In genomic region chrIV:796521-797073, ce11 we compare ENCODE assay signal across 3 worm cellular contexts.
TF ChIP-seq lines count a peak whose summit lies in the region.

TSS of gene F56B3.11 (minus strand) at chrIV:796571.
TSS of gene ech-5 (plus strand) at chrIV:797023.

TF ChIP-seq in whole organism, L1 larva, 84 proteins besides CTCF, POLR2A, EP300 and RAD21 (continued from another document and continues in another):
- TF ChIP-seq fkh-10 (GFP tag; optimal IDR thresholded peaks at IDR 0.05; lab: Kevin White, UChicago) (no peak), elt-3 (tag; optimal IDR thresholded peaks at IDR 0.05; lab: Kevin White, UChicago) (peak in 1 of 6 experiments; percentile 34), C04F5.9 (tag; optimal IDR thresholded peaks at IDR 0.05; lab: Kevin White, UChicago) (peak; percentile 87), swsn-7 (tag; optimal IDR thresholded peaks at IDR 0.05; lab: Kevin White, UChicago) (peak; percentile 85), blmp-1 (tag; optimal IDR thresholded peaks at IDR 0.05; lab: Kevin White, UChicago) (no peak), ama-1 (optimal IDR thresholded peaks at IDR 0.05; lab: Kevin White, UChicago) (no peak), nhr-11 (tag; optimal IDR thresholded peaks at IDR 0.05; lab: Kevin White, UChicago) (no peak), irx-1 (tag; optimal IDR thresholded peaks at IDR 0.05; lab: Kevin White, UChicago) (peak; percentile 84), jun-1 (tag; optimal IDR thresholded peaks at IDR 0.05; lab: Kevin White, UChicago) (no peak), ztf-4 (tag; optimal IDR thresholded peaks at IDR 0.05; lab: Kevin White, UChicago) (no peak), lsy-2 (tag; optimal IDR thresholded peaks at IDR 0.05; lab: Kevin White, UChicago) (peak; percentile 82 to 84), ces-1 (GFP tag; optimal IDR thresholded peaks at IDR 0.05; lab: Kevin White, UChicago) (no peak), pax-3 (tag; optimal IDR thresholded peaks at IDR 0.05; lab: Kevin White, UChicago) (peak; percentile 96), dsc-1 (tag; optimal IDR thresholded peaks at IDR 0.05; lab: Kevin White, UChicago) (peak; percentile 88), mab-9 (GFP tag; IDR thresholded peaks at IDR 0.05; lab: Robert Waterston, UW) (peak; percentile 71), elt-2 (tag; optimal IDR thresholded peaks at IDR 0.05; lab: Kevin White, UChicago) (peak; percentile 68), nhr-76 (tag; optimal IDR thresholded peaks at IDR 0.05; lab: Kevin White, UChicago) (no peak), grh-1 (GFP tag; IDR thresholded peaks at IDR 0.05; lab: Robert Waterston, UW) (peak; percentile 42; the same call in 1 of the 2 replicates), fos-1 (tag; optimal IDR thresholded peaks at IDR 0.05; lab: Kevin White, UChicago) (peak; percentile 32), unc-62 (GFP tag; optimal IDR thresholded peaks at IDR 0.05; lab: Kevin White, UChicago) (no peak), nhr-71 (tag; optimal IDR thresholded peaks at IDR 0.05; lab: Kevin White, UChicago) (peak; percentile 95), lin-39 (tag; optimal IDR thresholded peaks at IDR 0.05; lab: Kevin White, UChicago) (peak; percentile 41), hlh-4 (tag; optimal IDR thresholded peaks at IDR 0.05; lab: Kevin White, UChicago) (peak; percentile 73), nhr-12 (tag; optimal IDR thresholded peaks at IDR 0.05; lab: Kevin White, UChicago) (no peak), hpl-2 (GFP tag; optimal IDR thresholded peaks at IDR 0.05; lab: Kevin White, UChicago) (no peak), hlh-17 (GFP tag; optimal IDR thresholded peaks at IDR 0.05; lab: Kevin White, UChicago; ENCODE audit: borderline replicate concordance) (no peak), sptf-1 (tag; optimal IDR thresholded peaks at IDR 0.05; lab: Kevin White, UChicago) (no peak), ztf-11 (tag; optimal IDR thresholded peaks at IDR 0.05; lab: Kevin White, UChicago) (peak in 1 of 2 experiments; percentile 84), nhr-90 (tag; optimal IDR thresholded peaks at IDR 0.05; lab: Kevin White, UChicago; ENCODE audit: poor library complexity) (peak; percentile 96), fkh-8 (tag; optimal IDR thresholded peaks at IDR 0.05; lab: Kevin White, UChicago) (peak; percentile 95), sox-4 (tag; optimal IDR thresholded peaks at IDR 0.05; lab: Kevin White, UChicago) (peak; percentile 82), tbx-2 (tag; optimal IDR thresholded peaks at IDR 0.05; lab: Kevin White, UChicago) (peak; percentile 91), sup-37 (GFP tag; optimal IDR thresholded peaks at IDR 0.05; lab: Kevin White, UChicago) (no peak), aha-1 (tag; optimal IDR thresholded peaks at IDR 0.05; lab: Kevin White, UChicago) (no peak), efl-3 (GFP tag; optimal IDR thresholded peaks at IDR 0.05; lab: Kevin White, UChicago) (peak; percentile 72), ceh-63 (GFP tag; optimal IDR thresholded peaks at IDR 0.05; lab: Kevin White, UChicago) (no peak), F16B12.6 (tag; optimal IDR thresholded peaks at IDR 0.05; lab: Kevin White, UChicago) (peak; percentile 19), ceh-90 (tag; optimal IDR thresholded peaks at IDR 0.05; lab: Kevin White, UChicago) (peak; percentile 80), nhr-237 (tag; optimal IDR thresholded peaks at IDR 0.05; lab: Kevin White, UChicago) (peak; percentile 50), C16A3.4 (tag; optimal IDR thresholded peaks at IDR 0.05; lab: Kevin White, UChicago) (peak; percentile 77), zag-1 (tag; optimal IDR thresholded peaks at IDR 0.05; lab: Kevin White, UChicago) (peak; percentile 52), unc-98 (GFP tag; IDR thresholded peaks at IDR 0.05; lab: Robert Waterston, UW) (peak; percentile 93), efl-1 (optimal IDR thresholded peaks at IDR 0.05; lab: Kevin White, UChicago) (peak; percentile 65 to 78), efl-1 (GFP tag; optimal IDR thresholded peaks at IDR 0.05 in 1 of 2; lab: Kevin White, UChicago) (peak; percentile 74 to 93)

TF ChIP-seq in whole organism, L3 larva, 47 proteins besides CTCF, POLR2A, EP300 and RAD21 (continued from another document):
- peak; percentile 74 for TF ChIP-seq pha-4 (tag; optimal IDR thresholded peaks at IDR 0.05; lab: Kevin White, UChicago)
- peak; percentile 41 for TF ChIP-seq elt-2 (tag; optimal IDR thresholded peaks at IDR 0.05; lab: Kevin White, UChicago)
- peak; percentile 2 for TF ChIP-seq snpc-4 (tag; optimal IDR thresholded peaks at IDR 0.05; lab: Kevin White, UChicago)
- TF ChIP-seq nhr-43 (tag; optimal IDR thresholded peaks at IDR 0.05; lab: Kevin White, UChicago; ENCODE audit: poor library complexity, severe bottlenecking): no peak

TF ChIP-seq in whole organism, young adult, 124 proteins besides CTCF, POLR2A, EP300 and RAD21 (continued from another document):
- no peak for TF ChIP-seq F55B11.4 (tag; optimal IDR thresholded peaks at IDR 0.05; lab: Kevin White, UChicago; ENCODE audit: borderline replicate concordance, insufficient read depth)
- no peak for TF ChIP-seq rcor-1 (GFP tag; IDR thresholded peaks at IDR 0.05; lab: Robert Waterston, UW)
- no peak for TF ChIP-seq B0336.3 (GFP tag; IDR thresholded peaks at IDR 0.05; lab: Robert Waterston, UW)
- no peak for TF ChIP-seq egl-44 (GFP tag; IDR thresholded peaks at IDR 0.05; lab: Robert Waterston, UW)
- no peak for TF ChIP-seq bed-1 (GFP tag; IDR thresholded peaks at IDR 0.05; lab: Robert Waterston, UW)
- TF ChIP-seq ama-1 (optimal IDR thresholded peaks at IDR 0.05; lab: Kevin White, UChicago): no peak
- TF ChIP-seq ama-1 (GFP tag; optimal IDR thresholded peaks at IDR 0.05; lab: Kevin White, UChicago): no peak
- TF ChIP-seq tlf-1 (GFP tag; optimal IDR thresholded peaks at IDR 0.05; lab: Kevin White, UChicago): peak; percentile 9
- no peak for TF ChIP-seq F10E7.11 (tag; optimal IDR thresholded peaks at IDR 0.05; lab: Kevin White, UChicago)
- TF ChIP-seq lin-35 (GFP tag; optimal IDR thresholded peaks at IDR 0.05; lab: Kevin White, UChicago): peak in 1 of 3 experiments; percentile 32
- TF ChIP-seq nhr-80 (tag; optimal IDR thresholded peaks at IDR 0.05; lab: Kevin White, UChicago): peak; percentile 1
- no peak for TF ChIP-seq die-1 (tag; optimal IDR thresholded peaks at IDR 0.05; lab: Kevin White, UChicago)
- TF ChIP-seq lag-1 (GFP tag; IDR thresholded peaks at IDR 0.05; lab: Robert Waterston, UW): no peak
- no peak for TF ChIP-seq ceh-79 (tag; optimal IDR thresholded peaks at IDR 0.05; lab: Kevin White, UChicago)
- TF ChIP-seq hmg-20 (GFP tag; IDR thresholded peaks at IDR 0.05; lab: Robert Waterston, UW): no peak
- TF ChIP-seq nhr-120 (GFP tag; IDR thresholded peaks at IDR 0.05; lab: Robert Waterston, UW): no peak
- no peak for TF ChIP-seq snpc-4 (GFP tag; optimal IDR thresholded peaks at IDR 0.05; lab: Kevin White, UChicago)
- peak in 3 of 4 experiments; percentile 11 to 62 (median 35) for TF ChIP-seq snpc-4 (tag; optimal IDR thresholded peaks at IDR 0.05; lab: Kevin White, UChicago)
- TF ChIP-seq atf-7 (tag; optimal IDR thresholded peaks at IDR 0.05; lab: Kevin White, UChicago): no peak
- no peak for TF ChIP-seq F52B5.7 (tag; optimal IDR thresholded peaks at IDR 0.05; lab: Kevin White, UChicago)
- TF ChIP-seq tbp1 (GFP tag; optimal IDR thresholded peaks at IDR 0.05; lab: Kevin White, UChicago): peak; percentile 40
- no peak for TF ChIP-seq F57C9.4 (tag; optimal IDR thresholded peaks at IDR 0.05; lab: Kevin White, UChicago)
- TF ChIP-seq Y79H2A.3 (GFP tag; conservative IDR thresholded peaks at IDR 0.05; lab: Robert Waterston, UW): no peak
- peak; percentile 47 for TF ChIP-seq hmg-1.2 (GFP tag; IDR thresholded peaks at IDR 0.05; lab: Robert Waterston, UW)
- peak; percentile 28 for TF ChIP-seq him-1 (tag; optimal IDR thresholded peaks at IDR 0.05; lab: Kevin White, UChicago)
- no peak for TF ChIP-seq sea-2 (GFP tag; IDR thresholded peaks at IDR 0.05; lab: Robert Waterston, UW)
- peak in 1 of 2 experiments; percentile 13 for TF ChIP-seq rec-8 (tag; optimal IDR thresholded peaks at IDR 0.05; lab: Kevin White, UChicago)
- TF ChIP-seq C06A6.2 (GFP tag; conservative IDR thresholded peaks at IDR 0.05; lab: Robert Waterston, UW): no peak
- TF ChIP-seq egrh-3 (GFP tag; IDR thresholded peaks at IDR 0.05; lab: Robert Waterston, UW): peak; percentile 25; the same call in 1 of the 2 replicates
- TF ChIP-seq lsl-1 (GFP tag; optimal IDR thresholded peaks at IDR 0.05; lab: Kevin White, UChicago): peak; percentile 54
- TF ChIP-seq ceh-91 (GFP tag; IDR thresholded peaks at IDR 0.05; lab: Robert Waterston, UW): no peak
- TF ChIP-seq F39B2.1 (GFP tag; IDR thresholded peaks at IDR 0.05; lab: Robert Waterston, UW): no peak
- no peak for TF ChIP-seq ztf-3 (GFP tag; optimal IDR thresholded peaks at IDR 0.05; lab: Kevin White, UChicago)
- no peak for TF ChIP-seq madf-8 (GFP tag; conservative IDR thresholded peaks at IDR 0.05; lab: Robert Waterston, UW)
- TF ChIP-seq B0019.2 (GFP tag; conservative IDR thresholded peaks at IDR 0.05; lab: Robert Waterston, UW): no peak
- TF ChIP-seq hlh-26 (GFP tag; conservative IDR thresholded peaks at IDR 0.05; lab: Robert Waterston, UW): no peak
- TF ChIP-seq hrde-1 (tag; optimal IDR thresholded peaks at IDR 0.05; lab: Kevin White, UChicago; ENCODE audit: borderline replicate concordance): no peak
- TF ChIP-seq cebp-2 (GFP tag; IDR thresholded peaks at IDR 0.05; lab: Robert Waterston, UW): no peak
- no peak for TF ChIP-seq F23B12.7 (tag; optimal IDR thresholded peaks at IDR 0.05; lab: Kevin White, UChicago; ENCODE audit: insufficient read depth)
- TF ChIP-seq nfya-1 (tag; optimal IDR thresholded peaks at IDR 0.05; lab: Kevin White, UChicago; ENCODE audit: borderline replicate concordance, insufficient read depth): no peak
- TF ChIP-seq ceh-27 (GFP tag; optimal IDR thresholded peaks at IDR 0.05; lab: Kevin White, UChicago): peak; percentile 22
- TF ChIP-seq ekl-4 (GFP tag; IDR thresholded peaks at IDR 0.05; lab: Robert Waterston, UW): no peak
- no peak for TF ChIP-seq zfh-2 (GFP tag; conservative IDR thresholded peaks at IDR 0.05; lab: Robert Waterston, UW)
- no peak for TF ChIP-seq K11D2.4 (GFP tag; IDR thresholded peaks at IDR 0.05; lab: Robert Waterston, UW)
- peak; percentile 12 for TF ChIP-seq athp-1 (tag; optimal IDR thresholded peaks at IDR 0.05; lab: Kevin White, UChicago)
- TF ChIP-seq Y53F4B.3 (GFP tag; IDR thresholded peaks at IDR 0.05; lab: Robert Waterston, UW): no peak
- no peak for TF ChIP-seq ceh-58 (GFP tag; IDR thresholded peaks at IDR 0.05; lab: Robert Waterston, UW)
- no peak for TF ChIP-seq mel-28 (tag; optimal IDR thresholded peaks at IDR 0.05; lab: Kevin White, UChicago; ENCODE audit: borderline replicate concordance)
- peak; percentile 14 for TF ChIP-seq efl-1 (GFP tag; optimal IDR thresholded peaks at IDR 0.05; lab: Kevin White, UChicago)
- TF ChIP-seq nfyb-1 (GFP tag; IDR thresholded peaks at IDR 0.05; lab: Robert Waterston, UW): no peak
- no peak for TF ChIP-seq hsf-1 (GFP tag; IDR thresholded peaks at IDR 0.05; lab: Robert Waterston, UW)
- no peak for TF ChIP-seq nhr-90 (tag; optimal IDR thresholded peaks at IDR 0.05; lab: Kevin White, UChicago)
- no peak for TF ChIP-seq hlh-12 (tag; optimal IDR thresholded peaks at IDR 0.05; lab: Kevin White, UChicago)
- TF ChIP-seq F33H1.4 (GFP tag; IDR thresholded peaks at IDR 0.05; lab: Robert Waterston, UW): peak; percentile 31; the same call in 1 of the 2 replicates
- peak; percentile 77 for TF ChIP-seq ccch-3 (GFP tag; optimal IDR thresholded peaks at IDR 0.05; lab: Kevin White, UChicago)
- no peak for TF ChIP-seq B0261.1 (tag; optimal IDR thresholded peaks at IDR 0.05; lab: Kevin White, UChicago)
- no peak for TF ChIP-seq egl-18 (GFP tag; IDR thresholded peaks at IDR 0.05; lab: Robert Waterston, UW)
- no peak for TF ChIP-seq ceh-40 (GFP tag; IDR thresholded peaks at IDR 0.05; lab: Robert Waterston, UW)
- TF ChIP-seq repo-1 (tag; optimal IDR thresholded peaks at IDR 0.05; lab: Kevin White, UChicago): no peak
- TF ChIP-seq ZK185.1 (tag; optimal IDR thresholded peaks at IDR 0.05; lab: Kevin White, UChicago; ENCODE audit: poor library complexity, severe bottlenecking): no peak
- TF ChIP-seq attf-5 (GFP tag; optimal IDR thresholded peaks at IDR 0.05; lab: Kevin White, UChicago): peak; percentile 80
- no peak for TF ChIP-seq D2030.7 (GFP tag; IDR thresholded peaks at IDR 0.05; lab: Robert Waterston, UW)
- TF ChIP-seq pbrm-1 (GFP tag; IDR thresholded peaks at IDR 0.05; lab: Robert Waterston, UW): peak; percentile 33; the same call in 1 of the 2 replicates
- 0 out of 2 replicates have a peak, but pooled peaks have one; percentile 20 for TF ChIP-seq Y95B8A.8 (GFP tag; IDR thresholded peaks at IDR 0.05; lab: Robert Waterston, UW)
- TF ChIP-seq snpc-1.3 (tag; optimal IDR thresholded peaks at IDR 0.05; lab: Kevin White, UChicago; ENCODE audit: insufficient read depth): peak; percentile 24
- no peak for TF ChIP-seq ets-4 (GFP tag; optimal IDR thresholded peaks at IDR 0.05; lab: Kevin White, UChicago)
- TF ChIP-seq let-607 (tag; optimal IDR thresholded peaks at IDR 0.05; lab: Kevin White, UChicago): peak in 1 of 2 experiments; percentile 64
- TF ChIP-seq Y53G8AR.9 (GFP tag; conservative IDR thresholded peaks at IDR 0.05; lab: Robert Waterston, UW): no peak
- no peak for TF ChIP-seq F22D6.2 (tag; optimal IDR thresholded peaks at IDR 0.05; lab: Kevin White, UChicago)
- TF ChIP-seq gei-17 (GFP tag; optimal IDR thresholded peaks at IDR 0.05; lab: Kevin White, UChicago): no peak
- peak; percentile 55; the same call in 1 of the 2 replicates for TF ChIP-seq attf-3 (GFP tag; conservative IDR thresholded peaks at IDR 0.05; lab: Robert Waterston, UW)
- TF ChIP-seq unc-130 (GFP tag; optimal IDR thresholded peaks at IDR 0.05; lab: Kevin White, UChicago): peak; percentile 84
- TF ChIP-seq bed-2 (GFP tag; IDR thresholded peaks at IDR 0.05; lab: Robert Waterston, UW): no peak
- no peak for TF ChIP-seq ztf-6 (GFP tag; IDR thresholded peaks at IDR 0.05; lab: Robert Waterston, UW)
- TF ChIP-seq ceh-100 (GFP tag; IDR thresholded peaks at IDR 0.05; lab: Robert Waterston, UW): peak; percentile 95
- peak; percentile 68 for TF ChIP-seq madf-10 (tag; optimal IDR thresholded peaks at IDR 0.05; lab: Kevin White, UChicago)
- no peak for TF ChIP-seq lin-26 (GFP tag; IDR thresholded peaks at IDR 0.05; lab: Robert Waterston, UW)
- no peak for TF ChIP-seq cebp-1 (GFP tag; IDR thresholded peaks at IDR 0.05; lab: Robert Waterston, UW)
- peak; percentile 52 for TF ChIP-seq cebp-1 (tag; optimal IDR thresholded peaks at IDR 0.05; lab: Kevin White, UChicago)
- TF ChIP-seq ztf-25 (GFP tag; IDR thresholded peaks at IDR 0.05; lab: Robert Waterston, UW): no peak
- no peak for TF ChIP-seq madf-6 (GFP tag; IDR thresholded peaks at IDR 0.05; lab: Robert Waterston, UW)
- no peak for TF ChIP-seq F49E8.2 (tag; optimal IDR thresholded peaks at IDR 0.05; lab: Kevin White, UChicago; ENCODE audit: insufficient read depth)
- TF ChIP-seq mes-4 (tag; optimal IDR thresholded peaks at IDR 0.05; lab: Kevin White, UChicago): no peak
- TF ChIP-seq lir-1 (GFP tag; conservative IDR thresholded peaks at IDR 0.05; lab: Robert Waterston, UW): no peak
- no peak for TF ChIP-seq lsy-27 (tag; optimal IDR thresholded peaks at IDR 0.05; lab: Kevin White, UChicago; ENCODE audit: borderline replicate concordance, insufficient read depth)
- no peak for TF ChIP-seq zim-3 (tag; optimal IDR thresholded peaks at IDR 0.05; lab: Kevin White, UChicago)
- TF ChIP-seq madf-3 (GFP tag; IDR thresholded peaks at IDR 0.05; lab: Robert Waterston, UW): no peak
- no peak for TF ChIP-seq snpc-3.4 (tag; optimal IDR thresholded peaks at IDR 0.05; lab: Kevin White, UChicago)
- TF ChIP-seq tbx-9 (tag; optimal IDR thresholded peaks at IDR 0.05; lab: Kevin White, UChicago; ENCODE audit: borderline replicate concordance): no peak
